Worm (Caenorhabditis elegans): Measurements from ENCODE around the gene F54F12.2.

DNA sequence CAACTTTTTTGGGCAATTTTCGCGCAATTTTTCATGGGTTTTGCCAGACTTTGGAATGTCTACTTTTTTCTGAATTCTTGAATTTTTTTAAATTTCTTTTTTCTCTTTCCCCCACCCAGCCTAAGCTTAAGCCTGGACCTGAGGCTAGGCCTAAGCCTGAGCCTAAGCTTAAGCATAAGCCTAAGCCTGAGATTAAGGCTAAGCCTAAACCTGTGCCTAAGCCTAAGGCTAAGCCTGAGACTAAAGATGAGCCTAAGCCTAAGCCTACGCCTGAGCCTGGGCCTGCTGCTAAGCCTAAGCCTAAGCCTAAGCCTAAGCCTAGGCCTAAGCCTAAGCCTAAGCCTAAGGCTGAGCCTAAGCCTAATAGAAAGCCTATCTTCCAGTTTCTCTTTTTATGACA, 16.4 kb downstream of the F54F12.2 start:
- TF ChIP-seq skn-1 (tag; optimal IDR thresholded peaks at IDR 0.05) (no peak), nhr-77 (tag; optimal IDR thresholded peaks at IDR 0.05) (no peak), ama-1 (optimal IDR thresholded peaks at IDR 0.05) (no peak), ztf-11 (tag; optimal IDR thresholded peaks at IDR 0.05) (no peak), elt-3 (tag; optimal IDR thresholded peaks at IDR 0.05) (no peak)

Data from whole organism, L2 larva.